Fruit fly (Drosophila melanogaster) whole organism, embryonic: ENCODE results near the gene Cap-D3.

Source experiments
- CG10209 ChIP-seq: fragments of 200-800 bp; sonication (Bioruptor generic); optimal IDR thresholded peaks from 3 replicates; lab custom pipeline; 2017; ENCODE audit warnings: missing biosample characterization, mild to moderate bottlenecking, missing genetic modification characterization, missing genetic modification reagents
- CG10321 ChIP-seq: fragments of 200-800 bp; sonication (Bioruptor generic); IDR thresholded peaks from 2 replicates; pipeline ENCODE4 v1.3.6; 2022; ENCODE audit warnings: missing biosample characterization, missing genetic modification characterization
- CG10543 ChIP-seq: fragments of 200-800 bp; sonication (Bioruptor generic); optimal IDR thresholded peaks from 3 replicates; lab custom pipeline; 2017; ENCODE audit warnings: missing biosample characterization, mild to moderate bottlenecking, missing genetic modification characterization, moderate library complexity
- CG10565 ChIP-seq: fragments of 200-800 bp; sonication (Bioruptor generic); optimal IDR thresholded peaks from 3 replicates; lab custom pipeline; 2016; ENCODE audit warnings: missing biosample characterization, mild to moderate bottlenecking, missing genetic modification characterization
- CG12155 ChIP-seq: fragments of 200-800 bp; sonication (Bioruptor generic); optimal IDR thresholded peaks from 3 replicates; lab custom pipeline; 2016; ENCODE audit warnings: missing biosample characterization, missing genetic modification characterization
- CG12236 ChIP-seq: fragments of 200-800 bp; sonication (Bioruptor generic); optimal IDR thresholded peaks from 2 replicates; lab custom pipeline; 2016; ENCODE audit warnings: missing biosample characterization, missing genetic modification characterization
- CG1233 ChIP-seq: fragments of 200-800 bp; sonication (Bioruptor generic); optimal IDR thresholded peaks from 4 replicates; lab custom pipeline; 2018; ENCODE audit warnings: missing biosample characterization, mild to moderate bottlenecking, missing genetic modification characterization
- CG12744 ChIP-seq: fragments of 200-800 bp; sonication (Bioruptor generic); optimal IDR thresholded peaks from 2 replicates; lab custom pipeline; 2016; ENCODE audit warnings: missing biosample characterization, missing genetic modification characterization
- CG17186 ChIP-seq: fragments of 200-800 bp; sonication (Bioruptor generic); optimal IDR thresholded peaks from 3 replicates; lab custom pipeline; 2017; ENCODE audit warnings: missing biosample characterization, missing genetic modification reagents, missing genetic modification characterization
- CG17612 ChIP-seq: fragments of 200-800 bp; sonication (Bioruptor generic); IDR thresholded peaks from 2 replicates; pipeline ENCODE4 v1.3.6; 2022; ENCODE audit warnings: missing biosample characterization, missing genetic modification characterization
- CG2129 ChIP-seq: fragments of 200-800 bp; sonication (Bioruptor generic); IDR thresholded peaks from 2 replicates; pipeline ENCODE4 v1.3.6; 2022; ENCODE audit warnings: missing biosample characterization, missing genetic modification characterization; ENCODE audit not compliant: partially characterized antibody
- CG3163 ChIP-seq: fragments of 200-800 bp; sonication (Bioruptor generic); optimal IDR thresholded peaks from 3 replicates; lab custom pipeline; 2016; ENCODE audit warnings: missing biosample characterization, missing genetic modification characterization
- CG3726 ChIP-seq: fragments of 200-800 bp; sonication (Bioruptor generic); IDR thresholded peaks from 3 replicates; pipeline ENCODE4, ENCODE4 v1.3.6; 2022; ENCODE audit warnings: missing biosample characterization, missing genetic modification characterization
- CG3838 ChIP-seq: fragments of 200-800 bp; sonication (Bioruptor generic); optimal IDR thresholded peaks from 3 replicates; lab custom pipeline; 2016; ENCODE audit warnings: missing biosample characterization, missing genetic modification characterization
- CG4360 ChIP-seq: fragments of 200-800 bp; sonication (Bioruptor generic); IDR thresholded peaks from 2 replicates; pipeline ENCODE4 v1.3.6; 2022; ENCODE audit warnings: missing biosample characterization, missing genetic modification characterization
- CG4854 ChIP-seq: fragments of 200-800 bp; sonication (Bioruptor generic); optimal IDR thresholded peaks from 2 replicates; lab custom pipeline; 2016; ENCODE audit warnings: missing biosample characterization, missing genetic modification characterization, inconsistent platforms
- CG6175 ChIP-seq: fragments of 200-800 bp; sonication (Bioruptor generic); IDR thresholded peaks from 3 replicates; pipeline ENCODE4 v1.3.6; 2022; ENCODE audit warnings: missing biosample characterization, missing genetic modification characterization
- CG6272 ChIP-seq: fragments of 200-800 bp; sonication (Bioruptor generic); IDR thresholded peaks from 2 replicates; pipeline ENCODE4 v1.3.6; 2022; ENCODE audit warnings: missing biosample characterization, missing genetic modification characterization
- CG6689 ChIP-seq: fragments of 200-800 bp; sonication (Bioruptor generic); IDR thresholded peaks from 2 replicates; pipeline ENCODE4 v1.3.6; 2022; ENCODE audit warnings: missing biosample characterization, missing genetic modification characterization
- CG7372 ChIP-seq: fragments of 200-800 bp; sonication (Bioruptor generic); IDR thresholded peaks from 2 replicates; pipeline ENCODE4 v1.3.6; 2022; ENCODE audit warnings: missing biosample characterization, missing genetic modification characterization
- CG7987 ChIP-seq: fragments of 200-800 bp; sonication (Bioruptor generic); optimal IDR thresholded peaks from 2 replicates; lab custom pipeline; 2018; ENCODE audit warnings: missing biosample characterization, mild to moderate bottlenecking, missing genetic modification characterization, moderate library complexity
- CG8089 ChIP-seq: fragments of 200-800 bp; sonication (Bioruptor generic); optimal IDR thresholded peaks from 3 replicates; lab custom pipeline; 2016; ENCODE audit warnings: missing biosample characterization, missing genetic modification characterization
- CG8359 ChIP-seq: fragments of 200-800 bp; sonication (Bioruptor generic); optimal IDR thresholded peaks from 2 replicates; lab custom pipeline; 2017; ENCODE audit warnings: missing biosample characterization, mild to moderate bottlenecking, missing genetic modification characterization, borderline replicate concordance
- CG9797 ChIP-seq: fragments of 200-800 bp; sonication (Bioruptor generic); optimal IDR thresholded peaks from 3 replicates; lab custom pipeline; 2018; ENCODE audit warnings: missing biosample characterization, mild to moderate bottlenecking, missing genetic modification characterization
- Dll ChIP-seq: fragments of 200-800 bp; sonication (Bioruptor generic); IDR thresholded peaks from 4 replicates; pipeline ENCODE4 v1.3.6; 2022; ENCODE audit warnings: missing biosample characterization, missing genetic modification characterization; ENCODE audit not compliant: partially characterized antibody
- Eip74EF ChIP-seq, 2 experiments: fragments of 200-800 bp in 1 of 2; fragments of >200 bp in 1 of 2; sonication (Bioruptor generic) in 1 of 2; optimal IDR thresholded peaks; 2 replicates each; lab custom pipeline; 2017 to 2019; ENCODE audit warnings: missing biosample characterization in 2 of 2, missing genetic modification characterization in 2 of 2, mild to moderate bottlenecking in 1 of 2, moderate library complexity in 1 of 2
- Elba2 ChIP-seq: fragments of 200-800 bp; sonication (Bioruptor generic); optimal IDR thresholded peaks from 3 replicates; lab custom pipeline; 2016; ENCODE audit warnings: missing biosample characterization, missing genetic modification characterization
- HmgD ChIP-seq: fragments of 200-800 bp; sonication (Bioruptor generic); optimal IDR thresholded peaks from 3 replicates; lab custom pipeline; 2016; ENCODE audit warnings: missing biosample characterization, missing genetic modification characterization
- Med ChIP-seq: fragments of 200-800 bp; sonication (Bioruptor generic); peaks from one replicate; lab custom pipeline; 2016; ENCODE audit warnings: missing biosample characterization, missing genetic modification characterization, mild to moderate bottlenecking, inconsistent platforms, moderate library complexity
- Oaz ChIP-seq: fragments of 200-800 bp; sonication (Bioruptor generic); IDR thresholded peaks from 2 replicates; pipeline ENCODE4 v1.3.6; 2022; ENCODE audit warnings: missing biosample characterization, missing genetic modification characterization
- Opbp ChIP-seq: fragments of 200-800 bp; sonication (Bioruptor generic); IDR thresholded peaks from 3 replicates; pipeline ENCODE4 v1.3.6; 2022; ENCODE audit warnings: missing biosample characterization, missing genetic modification characterization; ENCODE audit not compliant: partially characterized antibody
- Side ChIP-seq: fragments of 200-800 bp; sonication (Bioruptor generic); optimal IDR thresholded peaks from 2 replicates; lab custom pipeline; 2016; ENCODE audit warnings: missing biosample characterization, missing genetic modification characterization
- Sin3A ChIP-seq: fragments of >200 bp; optimal IDR thresholded peaks from 2 replicates; lab custom pipeline; 2018
- Spps ChIP-seq: fragments of 200-800 bp; sonication (Bioruptor generic); optimal IDR thresholded peaks from 2 replicates; lab custom pipeline; 2018; ENCODE audit warnings: missing biosample characterization, mild to moderate bottlenecking, missing genetic modification characterization
- Sry-δ ChIP-seq: fragments of 200-800 bp; sonication (Bioruptor generic); optimal IDR thresholded peaks from 2 replicates; lab custom pipeline; 2016; ENCODE audit warnings: missing biosample characterization, missing genetic modification characterization
- Tbp ChIP-seq: fragments of >200 bp; optimal IDR thresholded peaks from 2 replicates; lab custom pipeline; 2018; ENCODE audit warnings: missing biosample characterization, missing genetic modification characterization
- Vsx1 ChIP-seq: fragments of 200-800 bp; sonication (Bioruptor generic); optimal IDR thresholded peaks from 2 replicates; lab custom pipeline; 2017; ENCODE audit warnings: missing biosample characterization, mild to moderate bottlenecking, missing genetic modification characterization, missing genetic modification reagents
- abd-A ChIP-seq: fragments of 200-800 bp; sonication (Bioruptor generic); optimal IDR thresholded peaks from 3 replicates; lab custom pipeline; 2019; ENCODE audit warnings: missing biosample characterization, mild to moderate bottlenecking, missing genetic modification characterization, moderate library complexity
- corto ChIP-seq: fragments of 200-800 bp; sonication (Bioruptor generic); optimal IDR thresholded peaks from 2 replicates; lab custom pipeline; 2016; ENCODE audit warnings: missing biosample characterization, mild to moderate bottlenecking, missing genetic modification characterization, moderate library complexity
- crc ChIP-seq: fragments of 200-800 bp; sonication (Bioruptor generic); optimal IDR thresholded peaks from 2 replicates; lab custom pipeline; 2016; ENCODE audit warnings: missing biosample characterization, missing genetic modification characterization
- gcm ChIP-seq: fragments of 200-800 bp; sonication (Bioruptor generic); optimal IDR thresholded peaks from 2 replicates; lab custom pipeline; 2019; ENCODE audit warnings: missing biosample characterization, mild to moderate bottlenecking, missing genetic modification characterization, moderate library complexity
- gro ChIP-seq: fragments of 200-800 bp; sonication (Bioruptor generic); optimal IDR thresholded peaks from 2 replicates; lab custom pipeline; 2016; ENCODE audit warnings: missing biosample characterization, missing genetic modification characterization
- ind ChIP-seq: fragments of 200-800 bp; sonication (Bioruptor generic); optimal IDR thresholded peaks from 3 replicates; lab custom pipeline; 2016; ENCODE audit warnings: missing biosample characterization, missing genetic modification characterization
- nau ChIP-seq: fragments of 200-800 bp; sonication (Bioruptor generic); optimal IDR thresholded peaks from 3 replicates; lab custom pipeline; 2017; ENCODE audit warnings: missing biosample characterization, mild to moderate bottlenecking, missing genetic modification characterization, missing genetic modification reagents
- nom ChIP-seq: fragments of 200-800 bp; sonication (Bioruptor generic); optimal IDR thresholded peaks from 2 replicates; lab custom pipeline; 2017; ENCODE audit warnings: missing biosample characterization, missing genetic modification characterization, mild to moderate bottlenecking, moderate library complexity, missing genetic modification reagents
- pb ChIP-seq: fragments of 200-800 bp; sonication (Bioruptor generic); optimal IDR thresholded peaks from 3 replicates; lab custom pipeline; 2016; ENCODE audit warnings: missing biosample characterization, missing genetic modification characterization
- pita ChIP-seq: fragments of 200-800 bp; sonication (Bioruptor generic); optimal IDR thresholded peaks from 2 replicates; lab custom pipeline; 2017; ENCODE audit warnings: missing biosample characterization, mild to moderate bottlenecking, missing genetic modification characterization
- pnt ChIP-seq: fragments of 200-800 bp; sonication (Bioruptor generic); optimal IDR thresholded peaks from 3 replicates; lab custom pipeline; 2016; ENCODE audit warnings: missing biosample characterization, missing genetic modification characterization
- repo ChIP-seq: fragments of 200-800 bp; sonication (Bioruptor generic); optimal IDR thresholded peaks from 2 replicates; lab custom pipeline; 2016; ENCODE audit warnings: missing biosample characterization, missing genetic modification characterization
- sqz ChIP-seq: fragments of 200-800 bp; sonication (Bioruptor generic); optimal IDR thresholded peaks from 3 replicates; lab custom pipeline; 2018; ENCODE audit warnings: missing biosample characterization, mild to moderate bottlenecking, missing genetic modification characterization

Cap-D3 gene

DNA sequence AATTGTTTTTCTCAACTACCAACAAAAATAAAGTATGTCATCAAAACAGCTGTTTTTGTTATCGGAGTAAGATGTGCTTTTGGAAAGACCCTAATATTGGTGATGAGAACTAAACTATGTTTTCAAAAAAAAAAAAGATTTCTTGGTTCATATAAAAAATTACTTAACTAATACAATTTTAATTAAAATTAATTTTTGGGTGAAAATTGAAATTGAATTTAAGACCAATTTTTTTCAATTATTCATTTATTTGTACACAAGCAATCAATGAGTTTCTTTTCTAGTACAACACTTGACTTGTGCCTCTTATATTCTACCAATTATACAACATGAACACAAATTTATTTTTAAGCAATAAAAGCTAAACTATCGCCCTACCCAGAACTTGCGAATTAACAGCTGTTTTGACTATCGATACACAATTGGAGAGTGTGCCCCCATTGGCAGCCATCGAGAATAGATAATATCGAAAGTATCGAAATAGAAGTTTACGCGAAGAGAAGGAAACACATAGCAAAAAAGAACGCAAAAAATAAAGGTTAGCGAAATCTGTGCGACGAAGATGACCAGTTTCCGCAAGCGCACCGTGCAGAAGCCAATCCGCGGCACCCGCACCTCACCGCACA, 1.7 kb upstream of the Cap-D3 start, which contains the start of the genes Vps52 and Elp4 (continued):
- 0 out of 2 replicates have a peak, but pooled peaks have one; percentile 20 for TF ChIP-seq CG6272
- no peak for TF ChIP-seq CG3163 (GFP tag; lab: Kevin White, UChicago)
- TF ChIP-seq CG2129 (GFP tag; lab: Robert Waterston, UW), result peak; percentile 63
- TF ChIP-seq CG12744, result peak; percentile 42
- TF ChIP-seq Dll (GFP tag; lab: Robert Waterston, UW), result peak; percentile 81
- peak; percentile 73 for TF ChIP-seq CG7372 (GFP tag; lab: Robert Waterston, UW)
- TF ChIP-seq CG6689 (GFP tag; lab: Robert Waterston, UW), result peak; percentile 81
- peak; percentile 76 for TF ChIP-seq Sry-δ (GFP tag; lab: Kevin White, UChicago)
- peak; percentile 31 for TF ChIP-seq CG8089 (GFP tag; lab: Kevin White, UChicago)
- TF ChIP-seq CG17186, result peak; percentile 27
- no peak for TF ChIP-seq CG10565
- TF ChIP-seq nom (GFP tag; lab: Kevin White, UChicago), result peak; percentile 21
- peak; percentile 63 for TF ChIP-seq CG10543 (GFP tag; lab: Kevin White, UChicago)
- no peak for TF ChIP-seq HmgD (GFP tag; lab: Kevin White, UChicago)
- peak; percentile 20 for TF ChIP-seq pnt (GFP tag; lab: Kevin White, UChicago)
- TF ChIP-seq Eip74EF (GFP tag; optimal IDR thresholded peaks at IDR 0.05; lab: Kevin White, UChicago), result no peak
- TF ChIP-seq Opbp (GFP tag; lab: Robert Waterston, UW), result peak; percentile 83
- peak; percentile 3 for TF ChIP-seq Sin3A (lab: Kevin White, UChicago)
- TF ChIP-seq sqz (GFP tag; lab: Kevin White, UChicago), result no peak
- peak; percentile 42 for TF ChIP-seq Elba2 (GFP tag; lab: Kevin White, UChicago)
- no peak for TF ChIP-seq pita (GFP tag; lab: Kevin White, UChicago)
- peak; percentile 77 for TF ChIP-seq CG12155 (GFP tag; lab: Kevin White, UChicago)
- TF ChIP-seq pb (GFP tag; lab: Kevin White, UChicago), result no peak
- peak; percentile 71 for TF ChIP-seq CG10209
- no peak for TF ChIP-seq CG3726 (GFP tag; lab: Robert Waterston, UW)
- TF ChIP-seq CG17612 (GFP tag; lab: Robert Waterston, UW), result 0 out of 2 replicates have a peak, but pooled peaks have one; percentile 42
- no peak for TF ChIP-seq CG8359 (GFP tag; lab: Kevin White, UChicago)
- TF ChIP-seq CG4360 (GFP tag; lab: Robert Waterston, UW), result no peak
- TF ChIP-seq Med (GFP tag; lab: Kevin White, UChicago), result peak; percentile 86
- no peak for TF ChIP-seq corto (GFP tag; lab: Kevin White, UChicago)
- peak; percentile 53 for TF ChIP-seq CG4854 (GFP tag; lab: Kevin White, UChicago)
- TF ChIP-seq crc, result peak; percentile 35
- peak; percentile 78 for TF ChIP-seq ind
- peak; percentile 63 for TF ChIP-seq gcm (GFP tag; lab: Kevin White, UChicago)
- no peak for TF ChIP-seq Vsx1
- TF ChIP-seq CG1233 (GFP tag; lab: Kevin White, UChicago), result peak; percentile 75
- TF ChIP-seq Tbp (GFP tag; lab: Kevin White, UChicago), result no peak
- no peak for TF ChIP-seq CG12236 (GFP tag; lab: Kevin White, UChicago)
- TF ChIP-seq CG9797 (GFP tag; lab: Kevin White, UChicago), result peak; percentile 16
- TF ChIP-seq CG6175, result no peak
- no peak for TF ChIP-seq Oaz
- TF ChIP-seq repo (GFP tag; lab: Kevin White, UChicago), result no peak
- TF ChIP-seq gro (GFP tag; lab: Kevin White, UChicago), result peak; percentile 56
- no peak for TF ChIP-seq nau (GFP tag; lab: Kevin White, UChicago)
- peak; percentile 33 for TF ChIP-seq CG7987 (GFP tag; lab: Kevin White, UChicago)
- TF ChIP-seq Spps (tag; lab: Kevin White, UChicago), result peak; percentile 50
- no peak for TF ChIP-seq abd-A (tag; lab: Kevin White, UChicago)
- TF ChIP-seq CG10321 (GFP tag; lab: Robert Waterston, UW), result no peak
- TF ChIP-seq Side (GFP tag; lab: Kevin White, UChicago), result peak; percentile 14
- peak; percentile 25 for TF ChIP-seq CG3838 (GFP tag; lab: Kevin White, UChicago)
